Worm (Caenorhabditis elegans): ENCODE measurements around the gene F45D3.1.

- no peak for TF ChIP-seq ztf-11 (tag; optimal IDR thresholded peaks at IDR 0.05)
- TF ChIP-seq ztf-1 (GFP tag; conservative IDR thresholded peaks at IDR 0.05), result no peak
- TF ChIP-seq ceh-82 (tag; optimal IDR thresholded peaks at IDR 0.05), result no peak
- TF ChIP-seq lsy-2 (tag; optimal IDR thresholded peaks at IDR 0.05), result no peak
- no peak for TF ChIP-seq nhr-11 (tag; optimal IDR thresholded peaks at IDR 0.05)
- TF ChIP-seq mdl-1 (tag; optimal IDR thresholded peaks at IDR 0.05), result no peak
- TF ChIP-seq zag-1 (tag; optimal IDR thresholded peaks at IDR 0.05), result no peak
Measured at ce11 chrV:12494522-12494921, 32.3 kb upstream of the F45D3.1 start, which contains the start of gene mrps-11.

Measured in whole organism, L2 larva.